Worm (Caenorhabditis elegans) whole organism, late embryonic: ENCODE data around the gene R13H4.2.

Experiments used
- F13H6.1 ChIP-seq: sonication (generic microtip); optimal IDR thresholded peaks from 2 replicates; lab custom pipeline; 2016; ENCODE audit warnings: missing genetic modification characterization, missing compliant biosample characterization
- K02D7.2 ChIP-seq: sonication (generic microtip); optimal IDR thresholded peaks from 2 replicates; lab custom pipeline; 2017; ENCODE audit warnings: mild to moderate bottlenecking, missing genetic modification characterization, missing compliant biosample characterization
- Y22D7AL.16 ChIP-seq: sonication (generic microtip); optimal IDR thresholded peaks from 2 replicates; lab custom pipeline; 2016; ENCODE audit warnings: missing genetic modification characterization, missing compliant biosample characterization
- ama-1 ChIP-seq: fragments of 150-350 bp; optimal IDR thresholded peaks from 2 replicates; lab custom pipeline; 2014
- ceh-14 ChIP-seq: sonication (generic microtip); optimal IDR thresholded peaks from 2 replicates; lab custom pipeline; 2016; ENCODE audit warnings: missing genotype, missing genetic modification characterization, missing compliant biosample characterization
- ceh-18 ChIP-seq: sonication (generic microtip); optimal IDR thresholded peaks from 2 replicates; lab custom pipeline; 2016; ENCODE audit warnings: missing genetic modification characterization, missing compliant biosample characterization
- ceh-19 ChIP-seq: fragments of 200-800 bp; sonication (Bioruptor generic); optimal IDR thresholded peaks from 2 replicates; lab custom pipeline; 2018; ENCODE audit warnings: mild to moderate bottlenecking, missing genetic modification characterization, missing compliant biosample characterization
- ceh-2 ChIP-seq: sonication (generic microtip); optimal IDR thresholded peaks from 2 replicates; lab custom pipeline; 2016; ENCODE audit warnings: missing genotype, missing genetic modification characterization, missing compliant biosample characterization
- ceh-22 ChIP-seq: sonication (generic microtip); optimal IDR thresholded peaks from 2 replicates; lab custom pipeline; 2017; ENCODE audit warnings: missing biosample characterization, missing genetic modification characterization
- ceh-24 ChIP-seq: sonication (generic microtip); optimal IDR thresholded peaks from 2 replicates; lab custom pipeline; 2016; ENCODE audit warnings: mild to moderate bottlenecking, missing genetic modification characterization, missing compliant biosample characterization
- ceh-30 ChIP-seq: fragments of 150-350 bp; optimal IDR thresholded peaks from 2 replicates; lab custom pipeline; 2014; ENCODE audit warnings: missing biosample characterization, missing genetic modification characterization
- ceh-45 ChIP-seq: fragments of 200-800 bp; sonication (Bioruptor generic); IDR thresholded peaks from 2 replicates; pipeline ENCODE4 v1.3.6; 2022; ENCODE audit warnings: missing genetic modification reagents, missing genetic modification characterization, missing compliant biosample characterization
- ceh-48 ChIP-seq: sonication (generic microtip); optimal IDR thresholded peaks from 2 replicates; lab custom pipeline; 2016; ENCODE audit warnings: missing genetic modification characterization, inconsistent platforms, missing compliant biosample characterization
- ceh-6 ChIP-seq: fragments of 200-800 bp; sonication (Bioruptor generic); optimal IDR thresholded peaks from 2 replicates; lab custom pipeline; 2018; ENCODE audit warnings: mild to moderate bottlenecking, missing genetic modification characterization, missing compliant biosample characterization
- che-1 ChIP-seq: sonication (generic microtip); optimal IDR thresholded peaks from 2 replicates; lab custom pipeline; 2016; ENCODE audit warnings: mild to moderate bottlenecking, missing genetic modification characterization, missing compliant biosample characterization
- dmd-4 ChIP-seq: sonication (generic microtip); optimal IDR thresholded peaks from 2 replicates; lab custom pipeline; 2016; ENCODE audit warnings: borderline replicate concordance, missing genetic modification characterization, missing compliant biosample characterization
- dve-1 ChIP-seq: sonication (generic microtip); optimal IDR thresholded peaks from 2 replicates; lab custom pipeline; 2017; ENCODE audit warnings: antibody characterized with exemption, mild to moderate bottlenecking, missing genetic modification characterization, missing compliant biosample characterization
- eyg-1 ChIP-seq: sonication (generic microtip); optimal IDR thresholded peaks from 2 replicates; lab custom pipeline; 2016; ENCODE audit warnings: missing genotype, missing genetic modification characterization, missing compliant biosample characterization
- gmeb-2 ChIP-seq: sonication (generic microtip); optimal IDR thresholded peaks from 2 replicates; lab custom pipeline; 2016; ENCODE audit warnings: missing genetic modification characterization, inconsistent platforms, missing compliant biosample characterization
- hlh-30 ChIP-seq: sonication (generic microtip); optimal IDR thresholded peaks from 2 replicates; lab custom pipeline; 2017; ENCODE audit warnings: antibody characterized with exemption, missing genetic modification characterization, missing compliant biosample characterization; ENCODE audit not compliant: insufficient read depth
- hlh-8 ChIP-seq: sonication (generic microtip); optimal IDR thresholded peaks from 2 replicates; lab custom pipeline; 2016; ENCODE audit warnings: missing genotype, missing genetic modification characterization, missing compliant biosample characterization
- madf-2 ChIP-seq: sonication (generic microtip); optimal IDR thresholded peaks from 2 replicates; lab custom pipeline; 2017; ENCODE audit warnings: missing genetic modification characterization, missing compliant biosample characterization
- mec-3 ChIP-seq: sonication (generic microtip); optimal IDR thresholded peaks from 2 replicates; lab custom pipeline; 2016; ENCODE audit warnings: borderline replicate concordance, missing genetic modification characterization, missing compliant biosample characterization
- nhr-11 ChIP-seq: fragments of 150-350 bp; optimal IDR thresholded peaks from 2 replicates; lab custom pipeline; 2014; ENCODE audit warnings: missing biosample characterization, missing genetic modification characterization
- nhr-232 ChIP-seq: sonication (generic microtip); optimal IDR thresholded peaks from 2 replicates; lab custom pipeline; 2016; ENCODE audit warnings: missing genetic modification characterization, missing compliant biosample characterization
- odd-2 ChIP-seq: sonication (generic microtip); optimal IDR thresholded peaks from 2 replicates; lab custom pipeline; 2017; ENCODE audit warnings: antibody characterized with exemption, mild to moderate bottlenecking, missing genetic modification characterization, missing compliant biosample characterization
- pag-3 ChIP-seq: sonication (generic microtip); optimal IDR thresholded peaks from 2 replicates; lab custom pipeline; 2016; ENCODE audit warnings: missing compliant biosample characterization, missing genetic modification characterization, borderline replicate concordance
- pha-4 ChIP-seq: fragments of 150-350 bp; optimal IDR thresholded peaks from 2 replicates; lab custom pipeline; 2018; ENCODE audit warnings: missing biosample characterization, missing genetic modification reagents, missing genetic modification characterization
- pqm-1 ChIP-seq: sonication (generic microtip); optimal IDR thresholded peaks from 2 replicates; lab custom pipeline; 2016; ENCODE audit warnings: missing genetic modification characterization, missing compliant biosample characterization
- pros-1 ChIP-seq: fragments of 150-350 bp; optimal IDR thresholded peaks from 2 replicates; lab custom pipeline; 2014; ENCODE audit warnings: missing biosample characterization, missing genetic modification reagents, missing genetic modification characterization
- sdc-2 ChIP-seq: sonication (generic microtip); optimal IDR thresholded peaks from 2 replicates; lab custom pipeline; 2016; ENCODE audit warnings: missing genotype, missing genetic modification characterization, missing compliant biosample characterization
- sox-4 ChIP-seq: sonication (generic microtip); optimal IDR thresholded peaks from 2 replicates; lab custom pipeline; 2017; ENCODE audit warnings: mild to moderate bottlenecking, missing genetic modification characterization, inconsistent platforms, missing compliant biosample characterization
- tbx-7 ChIP-seq: sonication (generic microtip); optimal IDR thresholded peaks from 2 replicates; lab custom pipeline; 2016; ENCODE audit warnings: missing genotype, missing genetic modification characterization, missing compliant biosample characterization
- unc-3 ChIP-seq, 2 experiments: fragments of 200-800 bp in 1 of 2; sonication (Bioruptor generic) in 1 of 2; sonication (generic microtip) in 1 of 2; conservative IDR thresholded peaks in 1 of 2; optimal IDR thresholded peaks in 1 of 2; 2 replicates each; pipeline versions ENCODE4 v1.3.6 to Lab custom; 2016 to 2022; ENCODE audit warnings: missing compliant biosample characterization in 2 of 2, missing genetic modification characterization in 2 of 2, missing genetic modification reagents in 1 of 2
- unc-42 ChIP-seq: sonication (generic microtip); optimal IDR thresholded peaks from 2 replicates; lab custom pipeline; 2016; ENCODE audit warnings: missing genotype, missing genetic modification characterization, missing compliant biosample characterization
- unc-86 ChIP-seq: sonication (generic microtip); optimal IDR thresholded peaks from 2 replicates; lab custom pipeline; 2016; ENCODE audit warnings: missing genetic modification characterization, missing compliant biosample characterization
- zip-5 ChIP-seq: sonication (generic microtip); optimal IDR thresholded peaks from 2 replicates; lab custom pipeline; 2016; ENCODE audit warnings: missing genetic modification characterization, missing compliant biosample characterization
- ztf-16 ChIP-seq: sonication (generic microtip); optimal IDR thresholded peaks from 2 replicates; lab custom pipeline; 2017; ENCODE audit warnings: missing genetic modification characterization, missing compliant biosample characterization

The R13H4.2 gene

ce11 chrV:11811921-11812320 is 24.3 kb upstream of the R13H4.2 start, which contains the start of gene D2023.3:
D2023.3 (minus strand) TSS chrV:11812021.
- TF ChIP-seq dmd-4 (tag; lab: Kevin White, UChicago) = no peak
- no peak for TF ChIP-seq gmeb-2 (tag; lab: Kevin White, UChicago)
- TF ChIP-seq unc-86 (tag; lab: Kevin White, UChicago) = no peak
- TF ChIP-seq pros-1 (tag; lab: Kevin White, UChicago) = no peak
- no peak for TF ChIP-seq pha-4
- no peak for TF ChIP-seq ztf-16
- TF ChIP-seq Y22D7AL.16 = no peak
- TF ChIP-seq sox-4 (tag; lab: Kevin White, UChicago) = no peak
- no peak for TF ChIP-seq madf-2 (tag; lab: Kevin White, UChicago)
- TF ChIP-seq nhr-232 (tag; lab: Kevin White, UChicago) = no peak
- no peak for TF ChIP-seq che-1 (tag; lab: Kevin White, UChicago)
- no peak for TF ChIP-seq dve-1 (tag; lab: Kevin White, UChicago)
- TF ChIP-seq odd-2 (tag; lab: Kevin White, UChicago) = no peak
- no peak for TF ChIP-seq unc-3 (GFP tag; conservative IDR thresholded peaks at IDR 0.05; lab: Robert Waterston, UW)
- TF ChIP-seq unc-3 (tag; optimal IDR thresholded peaks at IDR 0.05; lab: Kevin White, UChicago) = no peak
- TF ChIP-seq eyg-1 (tag; lab: Kevin White, UChicago) = no peak

ce11 chrV:11815566-11815965 is 20.6 kb upstream of the R13H4.2 start:
- TF ChIP-seq ceh-45 (GFP tag; lab: Robert Waterston, UW) (no peak), ceh-22 (tag; lab: Kevin White, UChicago) (no peak), unc-42 (tag; lab: Kevin White, UChicago) (no peak), ceh-24 (tag; lab: Kevin White, UChicago) (no peak), sdc-2 (no peak), ceh-18 (tag; lab: Kevin White, UChicago) (no peak)

- no peak for TF ChIP-seq unc-42 (tag; lab: Kevin White, UChicago)
- TF ChIP-seq sdc-2 = no peak
- TF ChIP-seq ceh-2 (tag; lab: Kevin White, UChicago) = no peak
- TF ChIP-seq ztf-16 = no peak
- no peak for TF ChIP-seq eyg-1 (tag; lab: Kevin White, UChicago)
- TF ChIP-seq pqm-1 (tag; lab: Kevin White, UChicago) = no peak
- TF ChIP-seq hlh-8 (tag; lab: Kevin White, UChicago) = no peak
- no peak for TF ChIP-seq F13H6.1 (tag; lab: Kevin White, UChicago)
- no peak for TF ChIP-seq ama-1 (lab: Kevin White, UChicago)
- TF ChIP-seq unc-3 (GFP tag; conservative IDR thresholded peaks at IDR 0.05; lab: Robert Waterston, UW) = no peak
- TF ChIP-seq unc-3 (tag; optimal IDR thresholded peaks at IDR 0.05; lab: Kevin White, UChicago) = no peak
- TF ChIP-seq ceh-48 (tag; lab: Kevin White, UChicago) = no peak
- no peak for TF ChIP-seq nhr-232 (tag; lab: Kevin White, UChicago)
- TF ChIP-seq mec-3 (tag; lab: Kevin White, UChicago) = no peak
These were observed 18.9 kb upstream of the R13H4.2 start for ce11 chrV:11817263-11817726.

- no peak for TF ChIP-seq ceh-30 (tag; lab: Kevin White, UChicago)
- no peak for TF ChIP-seq hlh-30
These were observed 18.1 kb upstream of the R13H4.2 start for ce11 chrV:11818064-11818463.

ce11 chrV:11818786-11819185 is 17.4 kb upstream of the R13H4.2 start:
- TF ChIP-seq Y22D7AL.16 (no peak), ceh-45 (GFP tag; lab: Robert Waterston, UW) (no peak), zip-5 (tag; lab: Kevin White, UChicago) (no peak), mec-3 (tag; lab: Kevin White, UChicago) (no peak), unc-3 (GFP tag; conservative IDR thresholded peaks at IDR 0.05; lab: Robert Waterston, UW) (no peak), unc-3 (tag; optimal IDR thresholded peaks at IDR 0.05; lab: Kevin White, UChicago) (no peak), tbx-7 (tag; lab: Kevin White, UChicago) (no peak), ceh-14 (tag; lab: Kevin White, UChicago) (no peak), sdc-2 (no peak), hlh-30 (no peak), ceh-19 (GFP tag; lab: Kevin White, UChicago) (no peak), nhr-11 (tag; lab: Kevin White, UChicago) (no peak), ceh-6 (GFP tag; lab: Kevin White, UChicago) (no peak), pag-3 (tag; lab: Kevin White, UChicago) (no peak), ceh-18 (tag; lab: Kevin White, UChicago) (no peak), K02D7.2 (tag; lab: Kevin White, UChicago) (no peak), nhr-232 (tag; lab: Kevin White, UChicago) (no peak), unc-42 (tag; lab: Kevin White, UChicago) (no peak), gmeb-2 (tag; lab: Kevin White, UChicago) (no peak), ztf-16 (no peak)
- TF ChIP-seq, all 69 proteins: peak for 0
